Fruit fly (Drosophila melanogaster) S2 (cell line): ENCODE data around the gene CG7483.

Experiments
- CG8478 ChIP-seq: fragments of >200 bp; optimal IDR thresholded peaks from 2 replicates; lab custom pipeline; 2018
- CTCF ChIP-seq, 2 experiments: fragments of >200 bp; optimal IDR thresholded peaks; 2 replicates each; lab custom pipeline; 2018

DNA sequence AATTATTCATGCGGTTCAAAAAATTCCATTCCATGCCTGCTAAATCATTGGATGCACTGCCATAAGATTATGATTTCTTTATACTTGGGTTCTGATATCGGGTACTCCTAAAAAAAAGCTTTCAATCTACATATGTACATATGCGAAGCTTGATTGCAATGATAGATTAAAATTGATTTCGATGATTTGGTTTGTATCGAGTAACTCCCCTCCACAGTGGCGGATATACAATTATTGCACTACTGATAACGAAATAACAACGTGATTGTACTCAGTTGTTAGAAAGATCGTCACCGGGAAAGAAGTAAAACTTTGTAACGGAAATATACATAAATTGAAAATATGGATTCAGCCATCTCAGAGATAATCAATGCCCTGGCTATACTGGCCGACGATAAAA is 25.3 kb upstream of the CG7483 start, which contains the start of gene Nazo:
- no peak for TF ChIP-seq CTCF (optimal IDR thresholded peaks at IDR 0.05; lab: Kevin White, UChicago)
- TF ChIP-seq CG8478 (lab: Kevin White, UChicago) = no peak
